Fruit fly (Drosophila melanogaster) whole organism, embryonic: Measurements from ENCODE around the gene CecB.

Experiments used
- Abd-B ChIP-seq: fragments of 200-800 bp; sonication (Bioruptor generic); optimal IDR thresholded peaks from 2 replicates; lab custom pipeline; 2018; ENCODE audit warnings: missing biosample characterization, mild to moderate bottlenecking, missing genetic modification characterization, moderate library complexity
- Adf1 ChIP-seq: fragments of 200-800 bp; sonication (Bioruptor generic); IDR thresholded peaks from 2 replicates; pipeline ENCODE4 v1.3.6; 2022; ENCODE audit warnings: missing biosample characterization, missing genetic modification characterization
- Atf6 ChIP-seq: fragments of 200-800 bp; sonication (Bioruptor generic); IDR thresholded peaks from 2 replicates; pipeline ENCODE4 v1.3.6; 2022; ENCODE audit warnings: missing biosample characterization, missing genetic modification characterization
- B-H1 ChIP-seq: fragments of 200-800 bp; sonication (Bioruptor generic); IDR thresholded peaks from 3 replicates; pipeline ENCODE4 v1.3.6; 2022; ENCODE audit warnings: missing biosample characterization, missing genetic modification characterization
- Bdp1 ChIP-seq: fragments of 200-800 bp; sonication (Bioruptor generic); optimal IDR thresholded peaks from 3 replicates; lab custom pipeline; 2016; ENCODE audit warnings: missing biosample characterization, missing genetic modification characterization
- CG10147 ChIP-seq: fragments of 200-800 bp; sonication (Bioruptor generic); optimal IDR thresholded peaks from 2 replicates; lab custom pipeline; 2019; ENCODE audit warnings: missing biosample characterization, mild to moderate bottlenecking, missing genetic modification characterization, moderate library complexity
- CG10366 ChIP-seq: fragments of 200-800 bp; sonication (Bioruptor generic); IDR thresholded peaks from 2 replicates; pipeline ENCODE4 v1.3.6; 2022; ENCODE audit warnings: missing biosample characterization, missing genetic modification characterization
- CG15073 ChIP-seq: fragments of 200-800 bp; sonication (Bioruptor generic); optimal IDR thresholded peaks from 2 replicates; lab custom pipeline; 2016; ENCODE audit warnings: missing biosample characterization, missing genetic modification characterization
- CG16815 ChIP-seq: fragments of 200-800 bp; sonication (Bioruptor generic); optimal IDR thresholded peaks from 3 replicates; lab custom pipeline; 2017; ENCODE audit warnings: missing biosample characterization, mild to moderate bottlenecking, missing genetic modification characterization
- CG17612 ChIP-seq: fragments of 200-800 bp; sonication (Bioruptor generic); IDR thresholded peaks from 2 replicates; pipeline ENCODE4 v1.3.6; 2022; ENCODE audit warnings: missing biosample characterization, missing genetic modification characterization
- CG18476 ChIP-seq: fragments of 200-800 bp; sonication (Bioruptor generic); optimal IDR thresholded peaks from 2 replicates; lab custom pipeline; 2016; ENCODE audit warnings: missing biosample characterization, mild to moderate bottlenecking, missing genetic modification characterization
- CG2120 ChIP-seq: fragments of 200-800 bp; sonication (Bioruptor generic); optimal IDR thresholded peaks from 3 replicates; lab custom pipeline; 2016; ENCODE audit warnings: missing biosample characterization, missing genetic modification characterization
- CG30020 ChIP-seq: fragments of 200-800 bp; optimal IDR thresholded peaks from 2 replicates; lab custom pipeline; 2019; ENCODE audit warnings: missing biosample characterization, mild to moderate bottlenecking, missing genetic modification characterization, moderate library complexity
- CG30431 ChIP-seq: fragments of 200-800 bp; sonication (Bioruptor generic); optimal IDR thresholded peaks from 2 replicates; lab custom pipeline; 2017; ENCODE audit warnings: missing biosample characterization, missing genetic modification characterization
- CG32767 ChIP-seq: fragments of 200-800 bp; sonication (Bioruptor generic); IDR thresholded peaks from 2 replicates; pipeline ENCODE4 v1.3.6; 2022; ENCODE audit warnings: missing biosample characterization, missing genetic modification characterization
- CG34224 ChIP-seq: fragments of 200-800 bp; sonication (Bioruptor generic); IDR thresholded peaks from 3 replicates; pipeline ENCODE4 v1.3.6; 2022; ENCODE audit warnings: missing biosample characterization, missing genetic modification characterization; ENCODE audit not compliant: partially characterized antibody
- CG4360 ChIP-seq: fragments of 200-800 bp; sonication (Bioruptor generic); IDR thresholded peaks from 2 replicates; pipeline ENCODE4 v1.3.6; 2022; ENCODE audit warnings: missing biosample characterization, missing genetic modification characterization
- CG4617 ChIP-seq: fragments of 200-800 bp; sonication (Bioruptor generic); optimal IDR thresholded peaks from 3 replicates; lab custom pipeline; 2016; ENCODE audit warnings: missing biosample characterization, missing genetic modification characterization, borderline replicate concordance
- CG6654 ChIP-seq: fragments of 200-800 bp; sonication (Bioruptor generic); optimal IDR thresholded peaks from 2 replicates; lab custom pipeline; 2017; ENCODE audit warnings: missing biosample characterization, mild to moderate bottlenecking, missing genetic modification characterization
- CG6683 ChIP-seq: fragments of 200-800 bp; sonication (Bioruptor generic); optimal IDR thresholded peaks from 2 replicates; lab custom pipeline; 2017; ENCODE audit warnings: missing biosample characterization, mild to moderate bottlenecking, missing genetic modification characterization, missing genetic modification reagents
- CG6791 ChIP-seq: fragments of 200-800 bp; sonication (Bioruptor generic); IDR thresholded peaks from 3 replicates; pipeline ENCODE4 v1.3.6; 2022; ENCODE audit warnings: missing biosample characterization, missing genetic modification characterization; ENCODE audit not compliant: partially characterized antibody
- CG7271 ChIP-seq: fragments of 200-800 bp; sonication (Bioruptor generic); optimal IDR thresholded peaks from 2 replicates; lab custom pipeline; 2018; ENCODE audit warnings: missing biosample characterization, mild to moderate bottlenecking, missing genetic modification characterization, moderate library complexity
- CG8089 ChIP-seq: fragments of 200-800 bp; sonication (Bioruptor generic); optimal IDR thresholded peaks from 3 replicates; lab custom pipeline; 2016; ENCODE audit warnings: missing biosample characterization, missing genetic modification characterization
- CG9215 ChIP-seq: fragments of 200-800 bp; sonication (Bioruptor generic); IDR thresholded peaks from 2 replicates; pipeline ENCODE4 v1.3.6; 2022; ENCODE audit warnings: missing biosample characterization, missing genetic modification characterization
- CrebB ChIP-seq: fragments of 200-800 bp; sonication (Bioruptor generic); optimal IDR thresholded peaks from 3 replicates; lab custom pipeline; 2018; ENCODE audit warnings: missing biosample characterization, mild to moderate bottlenecking, missing genetic modification characterization
- Deaf1 ChIP-seq: fragments of 200-800 bp; optimal IDR thresholded peaks from 3 replicates; lab custom pipeline; 2019; ENCODE audit warnings: missing biosample characterization, mild to moderate bottlenecking, missing genetic modification characterization, moderate library complexity
- Doc3 ChIP-seq: fragments of 200-800 bp; sonication (Bioruptor generic); IDR thresholded peaks from 3 replicates; pipeline ENCODE4 v1.3.6; 2022; ENCODE audit warnings: missing biosample characterization, missing genetic modification characterization; ENCODE audit not compliant: partially characterized antibody
- Eip74EF ChIP-seq, 2 experiments: fragments of 200-800 bp in 1 of 2; fragments of >200 bp in 1 of 2; sonication (Bioruptor generic) in 1 of 2; optimal IDR thresholded peaks; 2 replicates each; lab custom pipeline; 2017 to 2019; ENCODE audit warnings: missing biosample characterization in 2 of 2, missing genetic modification characterization in 2 of 2, mild to moderate bottlenecking in 1 of 2, moderate library complexity in 1 of 2
- Elba2 ChIP-seq: fragments of 200-800 bp; sonication (Bioruptor generic); optimal IDR thresholded peaks from 3 replicates; lab custom pipeline; 2016; ENCODE audit warnings: missing biosample characterization, missing genetic modification characterization
- MESR4 ChIP-seq: fragments of 200-800 bp; sonication (Bioruptor generic); optimal IDR thresholded peaks from 2 replicates; lab custom pipeline; 2018; ENCODE audit warnings: missing biosample characterization, mild to moderate bottlenecking, missing genetic modification characterization, moderate library complexity
- Nf-YA ChIP-seq: fragments of 200-800 bp; sonication (Bioruptor generic); IDR thresholded peaks from 2 replicates; pipeline ENCODE4 v1.3.6; 2022; ENCODE audit warnings: missing biosample characterization, missing genetic modification characterization
- Oli ChIP-seq: fragments of 200-800 bp; sonication (Bioruptor generic); optimal IDR thresholded peaks from 2 replicates; lab custom pipeline; 2018; ENCODE audit warnings: missing biosample characterization, mild to moderate bottlenecking, missing genetic modification characterization, moderate library complexity
- PHDP ChIP-seq: fragments of 200-800 bp; sonication (Bioruptor generic); optimal IDR thresholded peaks from 3 replicates; lab custom pipeline; 2018; ENCODE audit warnings: missing biosample characterization, mild to moderate bottlenecking, missing genetic modification characterization, moderate library complexity
- Poxn ChIP-seq: fragments of 200-800 bp; sonication (Bioruptor generic); IDR thresholded peaks from 2 replicates; pipeline ENCODE4 v1.3.6; 2022; ENCODE audit warnings: missing biosample characterization, missing genetic modification characterization
- Scr ChIP-seq: fragments of 200-800 bp; sonication (Bioruptor generic); IDR thresholded peaks from 2 replicates; pipeline ENCODE4 v1.3.6; 2022; ENCODE audit warnings: missing biosample characterization, missing genetic modification characterization; ENCODE audit not compliant: partially characterized antibody
- Taf1 ChIP-seq: fragments of 200-800 bp; sonication (Bioruptor generic); IDR thresholded peaks from 2 replicates; pipeline ENCODE4 v1.3.6; 2022; ENCODE audit warnings: missing biosample characterization, missing genetic modification characterization
- ase ChIP-seq: fragments of 200-800 bp; sonication (Bioruptor generic); IDR thresholded peaks from 3 replicates; pipeline ENCODE4 v1.3.6; 2022; ENCODE audit warnings: missing biosample characterization, missing genetic modification characterization
- bigmax ChIP-seq: fragments of 200-800 bp; sonication (Bioruptor generic); optimal IDR thresholded peaks from 2 replicates; lab custom pipeline; 2018; ENCODE audit warnings: missing biosample characterization, mild to moderate bottlenecking, missing genetic modification characterization
- cg ChIP-seq: fragments of 200-800 bp; sonication (Bioruptor generic); optimal IDR thresholded peaks from 3 replicates; lab custom pipeline; 2019; ENCODE audit warnings: missing biosample characterization, mild to moderate bottlenecking, missing genetic modification characterization, moderate library complexity
- chm ChIP-seq: fragments of 200-800 bp; sonication (Bioruptor generic); IDR thresholded peaks from 2 replicates; pipeline ENCODE4 v1.3.6; 2022; ENCODE audit warnings: missing biosample characterization, missing genetic modification characterization
- crp ChIP-seq, 2 experiments: fragments of 200-800 bp; sonication (Bioruptor generic); optimal IDR thresholded peaks; 2 replicates in 1 of 2; 3 replicates in 1 of 2; lab custom pipeline; 2017; ENCODE audit warnings: missing biosample characterization in 2 of 2, missing genetic modification characterization in 2 of 2, mild to moderate bottlenecking in 1 of 2, moderate library complexity in 1 of 2
- emc ChIP-seq: fragments of 200-800 bp; sonication (Bioruptor generic); optimal IDR thresholded peaks from 2 replicates; lab custom pipeline; 2016; ENCODE audit warnings: missing biosample characterization, missing genetic modification characterization
- jumu ChIP-seq: fragments of 200-800 bp; sonication (Bioruptor generic); optimal IDR thresholded peaks from 3 replicates; lab custom pipeline; 2016; ENCODE audit warnings: missing biosample characterization, missing genetic modification characterization
- mld ChIP-seq: fragments of 200-800 bp; sonication (Bioruptor generic); IDR thresholded peaks from 3 replicates; pipeline ENCODE4 v1.3.6; 2022; ENCODE audit warnings: missing biosample characterization, missing genetic modification characterization; ENCODE audit not compliant: partially characterized antibody
- otp ChIP-seq: fragments of 200-800 bp; sonication (Bioruptor generic); IDR thresholded peaks from 3 replicates; pipeline ENCODE4, ENCODE4 v1.3.6; 2022; ENCODE audit warnings: missing biosample characterization, missing genetic modification characterization
- peb ChIP-seq: fragments of 200-800 bp; sonication (Bioruptor generic); IDR thresholded peaks from 2 replicates; pipeline ENCODE4 v1.3.6; 2022; ENCODE audit warnings: missing biosample characterization, missing genetic modification characterization
- sob ChIP-seq: fragments of 200-800 bp; sonication (Bioruptor generic); IDR thresholded peaks from 2 replicates; pipeline ENCODE4 v1.3.6; 2022; ENCODE audit warnings: missing biosample characterization, missing genetic modification characterization
- stc ChIP-seq: fragments of 200-800 bp; sonication (Bioruptor generic); IDR thresholded peaks from 2 replicates; pipeline ENCODE4 v1.3.6; 2022; ENCODE audit warnings: missing biosample characterization, missing genetic modification characterization
- tgo ChIP-seq: fragments of 200-800 bp; sonication (Bioruptor generic); IDR thresholded peaks from 3 replicates; pipeline ENCODE4 v1.3.6; 2022; ENCODE audit warnings: missing biosample characterization, missing genetic modification characterization
- vvl ChIP-seq: fragments of 200-800 bp; sonication (Bioruptor generic); IDR thresholded peaks from 2 replicates; pipeline ENCODE4 v1.3.6; 2022; ENCODE audit warnings: missing biosample characterization, missing genetic modification characterization
- z ChIP-seq: fragments of 200-800 bp; sonication (Bioruptor generic); IDR thresholded peaks from 3 replicates; pipeline ENCODE4 v1.3.6; 2022; ENCODE audit warnings: missing biosample characterization, missing genetic modification characterization

The CecB gene

DNA sequence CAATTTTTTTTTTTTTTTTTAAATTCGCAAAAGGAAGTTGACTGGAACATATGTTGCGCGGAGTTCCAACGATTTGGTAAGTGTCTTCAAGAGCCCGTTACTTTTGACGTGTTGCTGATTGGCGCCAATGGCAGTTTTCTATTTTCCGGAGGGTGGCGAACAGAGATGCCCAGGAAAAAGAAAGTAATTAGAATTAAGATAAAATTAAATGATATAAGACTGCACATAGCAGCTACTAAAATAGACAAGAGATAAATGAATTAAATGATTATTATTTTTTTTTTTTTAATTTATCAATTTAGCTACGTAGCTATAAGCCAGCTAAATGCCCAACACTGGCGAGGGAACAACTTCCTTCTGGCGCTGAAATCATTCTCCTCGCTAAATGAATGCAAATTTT lies 8.6 kb upstream of the CecB start (continued):
- TF ChIP-seq CG32767 (GFP tag; lab: Robert Waterston, UW) (no peak), CG6654 (GFP tag; lab: Kevin White, UChicago) (no peak), z (GFP tag; lab: Robert Waterston, UW) (no peak), CG10366 (GFP tag; lab: Robert Waterston, UW) (no peak), CG4617 (GFP tag; lab: Kevin White, UChicago) (no peak), Elba2 (GFP tag; lab: Kevin White, UChicago) (no peak), CrebB (no peak), Deaf1 (tag; lab: Kevin White, UChicago) (no peak), Poxn (no peak), otp (GFP tag; lab: Robert Waterston, UW) (0 out of 3 replicates have a peak, but pooled peaks have one; percentile 12), CG30020 (no peak), CG4360 (no peak), CG17612 (GFP tag; lab: Robert Waterston, UW) (no peak), CG15073 (GFP tag; lab: Kevin White, UChicago) (no peak), Nf-YA (GFP tag; lab: Robert Waterston, UW) (no peak), Eip74EF (GFP tag; optimal IDR thresholded peaks at IDR 0.05; lab: Kevin White, UChicago) (no peak), Scr (GFP tag; lab: Robert Waterston, UW) (no peak), CG34224 (GFP tag; lab: Robert Waterston, UW) (no peak), CG2120 (GFP tag; lab: Kevin White, UChicago) (peak; percentile 1), chm (GFP tag; lab: Robert Waterston, UW) (no peak), tgo (GFP tag; lab: Robert Waterston, UW) (0 out of 3 replicates have a peak, but pooled peaks have one; percentile 16), emc (GFP tag; lab: Kevin White, UChicago) (no peak), sob (no peak), CG6683 (GFP tag; lab: Kevin White, UChicago) (no peak), CG6791 (GFP tag; lab: Robert Waterston, UW) (no peak), Adf1 (no peak), ase (GFP tag; lab: Robert Waterston, UW) (no peak), mld (GFP tag; lab: Robert Waterston, UW) (no peak), MESR4 (GFP tag; lab: Kevin White, UChicago) (no peak), Oli (tag; lab: Kevin White, UChicago) (peak; percentile 28), crp (GFP tag; optimal IDR thresholded peaks at IDR 0.05; lab: Kevin White, UChicago) (no peak), Taf1 (GFP tag; lab: Robert Waterston, UW) (no peak), CG18476 (no peak), bigmax (no peak), Atf6 (GFP tag; lab: Robert Waterston, UW) (no peak), peb (GFP tag; lab: Robert Waterston, UW) (no peak), B-H1 (no peak), vvl (GFP tag; lab: Robert Waterston, UW) (peak; percentile 46; the same call in 1 of the 2 replicates), CG30431 (GFP tag; lab: Kevin White, UChicago) (peak; percentile 9), stc (GFP tag; lab: Robert Waterston, UW) (peak; percentile 43; the same call in 1 of the 2 replicates), Abd-B (GFP tag; lab: Kevin White, UChicago) (no peak), CG8089 (GFP tag; lab: Kevin White, UChicago) (no peak), PHDP (peak; percentile 26), CG10147 (no peak), CG16815 (GFP tag; lab: Kevin White, UChicago) (no peak), Bdp1 (GFP tag; lab: Kevin White, UChicago) (no peak), CG9215 (GFP tag; lab: Robert Waterston, UW) (no peak), cg (GFP tag; lab: Kevin White, UChicago) (no peak), CG7271 (tag; lab: Kevin White, UChicago) (no peak), jumu (GFP tag; lab: Kevin White, UChicago) (no peak), Doc3 (GFP tag; lab: Robert Waterston, UW) (no peak)
